Worm (Caenorhabditis elegans) whole organism, L1 larva: ENCODE data around the gene Y53F4B.26.

Source experiments
- C16A3.4 ChIP-seq: fragments of 150-350 bp; optimal IDR thresholded peaks from 2 replicates; lab custom pipeline; 2014; ENCODE audit warnings: missing biosample characterization, missing genetic modification characterization
- F16B12.6 ChIP-seq: fragments of 150-350 bp; optimal IDR thresholded peaks from 2 replicates; lab custom pipeline; 2014; ENCODE audit warnings: missing biosample characterization, missing genetic modification characterization
- Y116A8C.19 ChIP-seq: sonication (generic microtip); optimal IDR thresholded peaks from 2 replicates; lab custom pipeline; 2016; ENCODE audit warnings: missing compliant biosample characterization, missing genetic modification characterization, borderline replicate concordance
- alr-1 ChIP-seq: fragments of 200-800 bp; sonication (Bioruptor generic); optimal IDR thresholded peaks from 2 replicates; lab custom pipeline; 2018; ENCODE audit warnings: borderline replicate concordance, mild to moderate bottlenecking, missing genetic modification characterization, missing compliant biosample characterization
- blmp-1 ChIP-seq: fragments of 150-350 bp; optimal IDR thresholded peaks from 2 replicates; lab custom pipeline; 2014; ENCODE audit warnings: missing biosample characterization, missing genetic modification characterization
- ceh-82 ChIP-seq, 3 experiments: fragments of 150-350 bp in 1 of 3; sonication (generic microtip) in 2 of 3; optimal IDR thresholded peaks; 2 replicates each; lab custom pipeline; 2014 to 2017; ENCODE audit warnings: missing biosample characterization in 3 of 3, missing genetic modification characterization in 3 of 3
- dpl-1 ChIP-seq, 3 experiments: fragments of 150-350 bp in 2 of 3; sonication (generic microtip) in 1 of 3; optimal IDR thresholded peaks; 2 replicates each; lab custom pipeline; 2014 to 2017; ENCODE audit warnings: missing biosample characterization in 3 of 3, missing genetic modification characterization in 3 of 3, missing genetic modification reagents in 3 of 3
- dsc-1 ChIP-seq: sonication (generic microtip); optimal IDR thresholded peaks from 2 replicates; lab custom pipeline; 2016; ENCODE audit warnings: mild to moderate bottlenecking, missing genetic modification characterization, missing compliant biosample characterization
- efl-1 ChIP-seq, 4 experiments: fragments of 150-350 bp; optimal IDR thresholded peaks in 3 of 4; peaks in 1 of 4; 1 replicate in 1 of 4; 2 replicates in 3 of 4; lab custom pipeline; 2014; ENCODE audit warnings: missing biosample characterization in 2 of 4, missing genetic modification characterization in 2 of 4, missing genetic modification reagents in 2 of 4
- egl-27 ChIP-seq, 2 experiments: fragments of 150-350 bp in 1 of 2; sonication (generic microtip); optimal IDR thresholded peaks; 3 replicates each; lab custom pipeline; 2017 to 2018; ENCODE audit warnings: missing biosample characterization in 2 of 2, missing genetic modification characterization in 2 of 2, missing genetic modification reagents in 2 of 2
- elt-2 ChIP-seq: sonication (generic microtip); optimal IDR thresholded peaks from 2 replicates; lab custom pipeline; 2016; ENCODE audit warnings: missing genetic modification characterization, mild to moderate bottlenecking, inconsistent platforms, missing compliant biosample characterization, missing genetic modification reagents
- elt-3 ChIP-seq, 6 experiments: fragments of 150-350 bp in 1 of 6; sonication (generic microtip); optimal IDR thresholded peaks; 2 replicates each; lab custom pipeline; 2017 to 2018; ENCODE audit warnings: missing biosample characterization in 6 of 6, missing genetic modification characterization in 6 of 6, inconsistent platforms in 1 of 6
- fkh-10 ChIP-seq: sonication (generic microtip); optimal IDR thresholded peaks from 2 replicates; lab custom pipeline; 2017; ENCODE audit warnings: missing biosample characterization, missing genetic modification reagents, missing genetic modification characterization
- hpl-2 ChIP-seq: fragments of 150-350 bp; optimal IDR thresholded peaks from 2 replicates; lab custom pipeline; 2014; ENCODE audit warnings: missing biosample characterization, missing genetic modification reagents, missing genetic modification characterization
- isw-1 ChIP-seq: fragments of 200-800 bp; sonication (Bioruptor generic); IDR thresholded peaks from 2 replicates; pipeline ENCODE4 v1.3.6; 2022; ENCODE audit warnings: missing genetic modification characterization, missing compliant biosample characterization
- lin-13 ChIP-seq: fragments of 150-350 bp; optimal IDR thresholded peaks from 2 replicates; lab custom pipeline; 2014; ENCODE audit warnings: missing biosample characterization, missing genetic modification reagents, missing genetic modification characterization
- lin-14 ChIP-seq: fragments of 200-800 bp; sonication (Bioruptor generic); optimal IDR thresholded peaks from 2 replicates; lab custom pipeline; 2018; ENCODE audit warnings: mild to moderate bottlenecking, missing genetic modification characterization, moderate library complexity, missing compliant biosample characterization
- lin-15B ChIP-seq: fragments of 150-350 bp; sonication (generic microtip); optimal IDR thresholded peaks from 3 replicates; lab custom pipeline; 2014; ENCODE audit warnings: missing biosample characterization, missing genetic modification characterization
- lin-35 ChIP-seq, 2 experiments: fragments of 150-350 bp; optimal IDR thresholded peaks; 2 replicates each; lab custom pipeline; 2014; ENCODE audit warnings: missing biosample characterization in 2 of 2, missing genetic modification characterization in 2 of 2, missing genetic modification reagents in 2 of 2
- lsy-2 ChIP-seq, 2 experiments: fragments of 150-350 bp; optimal IDR thresholded peaks; 2 replicates each; lab custom pipeline; 2014; ENCODE audit warnings: missing biosample characterization in 2 of 2, missing genetic modification characterization in 2 of 2
- mdl-1 ChIP-seq, 2 experiments: fragments of 150-350 bp; optimal IDR thresholded peaks; 2 replicates each; lab custom pipeline; 2014 to 2017; ENCODE audit warnings: missing biosample characterization in 2 of 2, missing genetic modification characterization in 2 of 2, inconsistent platforms in 1 of 2
- mef-2 ChIP-seq: fragments of 150-350 bp; optimal IDR thresholded peaks from 2 replicates; lab custom pipeline; 2014; ENCODE audit warnings: missing biosample characterization, missing genetic modification characterization
- mep-1 ChIP-seq: fragments of 150-350 bp; optimal IDR thresholded peaks from 2 replicates; lab custom pipeline; 2014; ENCODE audit warnings: missing biosample characterization, missing genetic modification characterization
- nhr-12 ChIP-seq: sonication (generic microtip); optimal IDR thresholded peaks from 2 replicates; lab custom pipeline; 2017; ENCODE audit warnings: missing biosample characterization, missing genetic modification characterization
- nhr-19 ChIP-seq: fragments of 200-800 bp; sonication (Bioruptor generic); conservative IDR thresholded peaks from 2 replicates; pipeline ENCODE4 v1.3.6; 2022; ENCODE audit warnings: missing genetic modification characterization, missing compliant biosample characterization
- nhr-20 ChIP-seq: sonication (generic microtip); optimal IDR thresholded peaks from 2 replicates; lab custom pipeline; 2016; ENCODE audit warnings: mild to moderate bottlenecking, missing genetic modification characterization, missing compliant biosample characterization
- nhr-237 ChIP-seq: fragments of 150-350 bp; optimal IDR thresholded peaks from 2 replicates; lab custom pipeline; 2014; ENCODE audit warnings: missing biosample characterization, missing genetic modification characterization
- nhr-47 ChIP-seq: sonication (generic microtip); optimal IDR thresholded peaks from 2 replicates; lab custom pipeline; 2016; ENCODE audit warnings: mild to moderate bottlenecking, missing genetic modification characterization, moderate library complexity, missing compliant biosample characterization
- nhr-71 ChIP-seq: sonication (generic microtip); optimal IDR thresholded peaks from 2 replicates; lab custom pipeline; 2016; ENCODE audit warnings: mild to moderate bottlenecking, missing genetic modification characterization, moderate library complexity, missing compliant biosample characterization
- nhr-77 ChIP-seq: fragments of 150-350 bp; optimal IDR thresholded peaks from 2 replicates; lab custom pipeline; 2014; ENCODE audit warnings: missing biosample characterization, missing genetic modification characterization
- nhr-84 ChIP-seq: sonication (generic microtip); optimal IDR thresholded peaks from 2 replicates; lab custom pipeline; 2017; ENCODE audit warnings: missing biosample characterization, missing genetic modification characterization
- nhr-85 ChIP-seq: sonication (generic microtip); peaks from one replicate; lab custom pipeline; 2016; ENCODE audit warnings: missing genetic modification characterization, inconsistent platforms, missing compliant biosample characterization
- nhr-90 ChIP-seq: sonication (generic microtip); optimal IDR thresholded peaks from 2 replicates; lab custom pipeline; 2016; ENCODE audit warnings: mild to moderate bottlenecking, missing genetic modification characterization, missing compliant biosample characterization; ENCODE audit not compliant: poor library complexity
- rnt-1 ChIP-seq: sonication (generic microtip); optimal IDR thresholded peaks from 2 replicates; lab custom pipeline; 2016; ENCODE audit warnings: mild to moderate bottlenecking, missing genetic modification characterization, moderate library complexity, missing compliant biosample characterization
- skn-1 ChIP-seq: fragments of 150-350 bp; optimal IDR thresholded peaks from 2 replicates; lab custom pipeline; 2014; ENCODE audit warnings: missing biosample characterization, missing genetic modification characterization
- snu-23 ChIP-seq: sonication (generic microtip); optimal IDR thresholded peaks from 2 replicates; lab custom pipeline; 2016; ENCODE audit warnings: missing genetic modification characterization, missing compliant biosample characterization
- sup-37 ChIP-seq: fragments of 200-800 bp; sonication (Bioruptor generic); optimal IDR thresholded peaks from 2 replicates; lab custom pipeline; 2018; ENCODE audit warnings: mild to moderate bottlenecking, missing genetic modification characterization, missing compliant biosample characterization
- swsn-7 ChIP-seq: sonication (generic microtip); optimal IDR thresholded peaks from 2 replicates; lab custom pipeline; 2016; ENCODE audit warnings: missing genetic modification characterization, missing compliant biosample characterization
- tbx-2 ChIP-seq: sonication (generic microtip); optimal IDR thresholded peaks from 2 replicates; lab custom pipeline; 2016; ENCODE audit warnings: missing genetic modification characterization, missing compliant biosample characterization
- unc-130 ChIP-seq: fragments of 150-350 bp; optimal IDR thresholded peaks from 2 replicates; lab custom pipeline; 2017; ENCODE audit warnings: missing biosample characterization, missing genetic modification characterization, inconsistent platforms
- xbp-1 ChIP-seq: sonication (generic microtip); optimal IDR thresholded peaks from 2 replicates; lab custom pipeline; 2016; ENCODE audit warnings: missing genetic modification characterization, missing compliant biosample characterization
- zag-1 ChIP-seq: fragments of 150-350 bp; optimal IDR thresholded peaks from 2 replicates; lab custom pipeline; 2014; ENCODE audit warnings: missing biosample characterization, missing genetic modification characterization
- zip-4 ChIP-seq: fragments of 200-800 bp; sonication (Bioruptor generic); optimal IDR thresholded peaks from 2 replicates; lab custom pipeline; 2018; ENCODE audit warnings: mild to moderate bottlenecking, missing genetic modification characterization, moderate library complexity, missing compliant biosample characterization
- ztf-4 ChIP-seq: fragments of 150-350 bp; optimal IDR thresholded peaks from 2 replicates; lab custom pipeline; 2014; ENCODE audit warnings: missing biosample characterization, missing genetic modification characterization

Y53F4B.26 gene

DNA sequence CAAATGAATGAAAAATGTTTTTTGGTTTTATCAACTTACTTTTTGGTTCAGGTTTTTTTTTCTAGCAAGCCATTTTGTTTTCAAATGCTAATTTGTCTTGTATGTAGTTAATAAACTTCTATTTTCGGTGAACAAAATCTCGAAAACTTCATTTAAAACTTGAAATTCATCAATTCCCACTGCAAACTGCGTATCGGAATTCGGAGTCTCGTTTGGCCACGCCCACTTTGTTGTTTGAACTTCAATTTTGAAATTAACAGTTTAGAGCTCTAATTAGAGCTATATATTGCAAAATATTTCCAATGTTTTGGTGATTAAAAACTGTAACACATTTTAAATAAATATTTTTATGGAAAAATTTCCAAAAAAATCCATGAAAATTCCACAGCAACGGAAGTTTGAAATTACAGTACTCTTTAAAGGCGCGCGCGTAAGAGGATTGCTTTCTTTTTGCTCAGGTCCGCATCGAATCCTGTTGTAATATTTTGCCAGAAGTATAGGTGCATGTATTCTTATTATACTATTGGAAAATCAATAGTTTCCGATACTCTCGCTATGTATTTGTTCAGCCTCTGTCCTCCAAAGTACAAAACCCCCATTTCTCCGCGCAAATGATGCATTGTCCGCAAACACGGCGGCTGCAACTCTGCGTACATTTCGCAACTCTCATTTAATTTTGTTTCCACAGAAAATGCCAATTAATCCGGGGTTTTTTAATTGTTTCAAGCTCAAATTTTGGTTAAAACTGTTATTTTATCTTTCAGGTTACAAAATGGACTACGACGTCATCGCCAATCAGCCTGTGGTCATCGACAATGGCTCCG lies 21.0 kb downstream of the Y53F4B.26 start, which contains the start of gene arp-1:
arp-1 (plus strand) TSS at position 765 of the 824 bp plus-strand sequence.
- TF ChIP-seq xbp-1 (tag; lab: Kevin White, UChicago) (no peak), lin-35 (GFP tag; optimal IDR thresholded peaks at IDR 0.05; lab: Kevin White, UChicago) (peak; percentile 73 to 77), zag-1 (tag; lab: Kevin White, UChicago) (no peak), mep-1 (tag; lab: Kevin White, UChicago) (peak; percentile 63), nhr-77 (tag; lab: Kevin White, UChicago) (peak; percentile 76), rnt-1 (tag; lab: Kevin White, UChicago) (peak; percentile 66), snu-23 (GFP tag; lab: Kevin White, UChicago) (peak; percentile 57), C16A3.4 (tag; lab: Kevin White, UChicago) (peak; percentile 75), F16B12.6 (tag; lab: Kevin White, UChicago) (peak; percentile 97), lin-13 (GFP tag; lab: Kevin White, UChicago) (peak; percentile 21), elt-3 (tag; optimal IDR thresholded peaks at IDR 0.05; lab: Kevin White, UChicago) (peak in 1 of 6 experiments; percentile 1), nhr-12 (tag; lab: Kevin White, UChicago) (no peak), skn-1 (tag; lab: Kevin White, UChicago) (peak; percentile 43), blmp-1 (no peak), zip-4 (GFP tag; lab: Kevin White, UChicago) (peak; percentile 84), nhr-237 (tag; lab: Kevin White, UChicago) (no peak), mef-2 (tag; lab: Kevin White, UChicago) (no peak), isw-1 (GFP tag; lab: Robert Waterston, UW) (peak; percentile 11; the same call in 1 of the 2 replicates), Y116A8C.19 (tag; lab: Kevin White, UChicago) (no peak), unc-130 (peak; percentile 54), lin-15B (tag; lab: Kevin White, UChicago) (peak; percentile 11), hpl-2 (GFP tag; lab: Kevin White, UChicago) (peak; percentile 63), swsn-7 (tag; lab: Kevin White, UChicago) (peak; percentile 34), efl-1 (optimal IDR thresholded peaks at IDR 0.05; lab: Kevin White, UChicago) (peak; percentile 71 to 78), efl-1 (GFP tag; optimal IDR thresholded peaks at IDR 0.05 in 1 of 2; lab: Kevin White, UChicago) (peak; percentile 70 to 91), nhr-85 (tag; lab: Kevin White, UChicago) (no peak), fkh-10 (GFP tag; lab: Kevin White, UChicago) (no peak), nhr-71 (tag; lab: Kevin White, UChicago) (peak; percentile 41), nhr-47 (tag; lab: Kevin White, UChicago) (peak; percentile 34), mdl-1 (tag; optimal IDR thresholded peaks at IDR 0.05; lab: Kevin White, UChicago) (peak in 1 of 2 experiments; percentile 31), nhr-19 (peak; percentile 26; the same call in 1 of the 2 replicates), lsy-2 (tag; optimal IDR thresholded peaks at IDR 0.05; lab: Kevin White, UChicago) (peak; percentile 49 to 74), ceh-82 (tag; optimal IDR thresholded peaks at IDR 0.05; lab: Kevin White, UChicago) (peak; percentile 50 to 63 (median 52)), dpl-1 (GFP tag; optimal IDR thresholded peaks at IDR 0.05; lab: Kevin White, UChicago) (peak; percentile 61 to 68 (median 68)), nhr-20 (peak; percentile 42), sup-37 (GFP tag; lab: Kevin White, UChicago) (no peak), tbx-2 (peak; percentile 20), lin-14 (GFP tag; lab: Kevin White, UChicago) (peak; percentile 58), dsc-1 (peak; percentile 15)

ce11 chrII:15111352-15111751 lies 29.4 kb downstream of the Y53F4B.26 start:
- TF ChIP-seq ztf-4 (tag; lab: Kevin White, UChicago) = no peak
- TF ChIP-seq alr-1 = no peak
- peak in 1 of 2 experiments; percentile 54 for TF ChIP-seq lin-35 (GFP tag; optimal IDR thresholded peaks at IDR 0.05; lab: Kevin White, UChicago)
- peak; percentile 86 for TF ChIP-seq nhr-20
- TF ChIP-seq C16A3.4 (tag; lab: Kevin White, UChicago) = peak; percentile 0
- peak; percentile 50 for TF ChIP-seq snu-23 (GFP tag; lab: Kevin White, UChicago)
- peak; percentile 12 for TF ChIP-seq nhr-90
- no peak for TF ChIP-seq nhr-84 (tag; lab: Kevin White, UChicago)
- TF ChIP-seq elt-3 (tag; optimal IDR thresholded peaks at IDR 0.05; lab: Kevin White, UChicago) = peak in 1 of 6 experiments; percentile 4
- no peak for TF ChIP-seq efl-1 (optimal IDR thresholded peaks at IDR 0.05; lab: Kevin White, UChicago)
- peak in 1 of 2 experiments; percentile 78 for TF ChIP-seq efl-1 (GFP tag; optimal IDR thresholded peaks at IDR 0.05 in 1 of 2; lab: Kevin White, UChicago)
- peak; percentile 33 for TF ChIP-seq nhr-71 (tag; lab: Kevin White, UChicago)
- TF ChIP-seq egl-27 (tag; optimal IDR thresholded peaks at IDR 0.05; lab: Kevin White, UChicago) = no peak
- TF ChIP-seq blmp-1 = peak; percentile 72
- TF ChIP-seq nhr-85 (tag; lab: Kevin White, UChicago) = peak; percentile 59
- TF ChIP-seq elt-2 (tag; lab: Kevin White, UChicago) = peak; percentile 60
- TF ChIP-seq nhr-19 = peak; percentile 46
